Fruit fly (Drosophila melanogaster): ENCODE measurements around the gene Stt3A.
A peak's percentile ranks its signal among the peaks of the same experiment; 100 is the strongest.

Gene Stt3A

dm6 chrX:21053849-21054581 lies at the start of gene Stt3A, which contains the start of gene bves (continued):
- TF ChIP-seq Rfx (GFP tag; IDR thresholded peaks at IDR 0.05): peak; percentile 98
- peak; percentile 96 for TF ChIP-seq sim (GFP tag; IDR thresholded peaks at IDR 0.05)
- TF ChIP-seq CG17359 (tag; optimal IDR thresholded peaks at IDR 0.05): peak; percentile 99
- TF ChIP-seq Nf-YB (GFP tag; optimal IDR thresholded peaks at IDR 0.05): peak; percentile 90
- peak; percentile 71 for TF ChIP-seq CG4360 (GFP tag; IDR thresholded peaks at IDR 0.05)
- TF ChIP-seq so (GFP tag; IDR thresholded peaks at IDR 0.05): peak; percentile 98
- peak; percentile 90 for TF ChIP-seq gt (GFP tag; IDR thresholded peaks at IDR 0.05)
- peak; percentile 78 for TF ChIP-seq CG7928 (GFP tag; optimal IDR thresholded peaks at IDR 0.05)
- TF ChIP-seq kah (GFP tag; optimal IDR thresholded peaks at IDR 0.05): peak; percentile 96
- peak; percentile 94 for TF ChIP-seq CG9437 (GFP tag; optimal IDR thresholded peaks at IDR 0.05)
- peak; percentile 95 for TF ChIP-seq CG8765 (GFP tag; IDR thresholded peaks at IDR 0.05)
- peak; percentile 99 for TF ChIP-seq Side (GFP tag; optimal IDR thresholded peaks at IDR 0.05)
- peak; percentile 99 for TF ChIP-seq shn (GFP tag; optimal IDR thresholded peaks at IDR 0.05)
- peak; percentile 98 for TF ChIP-seq CG16863 (GFP tag; optimal IDR thresholded peaks at IDR 0.05)
- TF ChIP-seq Fer3 (tag; optimal IDR thresholded peaks at IDR 0.05): peak; percentile 98
- TF ChIP-seq eyg (GFP tag; optimal IDR thresholded peaks at IDR 0.05): peak; percentile 96
- TF ChIP-seq CG13287 (GFP tag; IDR thresholded peaks at IDR 0.05; ENCODE audit: partially characterized antibody): peak; percentile 79
- peak; percentile 84 for TF ChIP-seq ham (GFP tag; IDR thresholded peaks at IDR 0.05)
- peak; percentile 95 for TF ChIP-seq ttk (GFP tag; IDR thresholded peaks at IDR 0.05)
- TF ChIP-seq CG11695 (GFP tag; IDR thresholded peaks at IDR 0.05): peak; percentile 98
- peak; percentile 97 for TF ChIP-seq Atf6 (GFP tag; IDR thresholded peaks at IDR 0.05)
- peak; percentile 64 for TF ChIP-seq crol (GFP tag; IDR thresholded peaks at IDR 0.05)
- peak; percentile 91 for TF ChIP-seq toy (GFP tag; IDR thresholded peaks at IDR 0.05)
- peak; percentile 48; the same call in 1 of the 2 replicates for TF ChIP-seq Dip2 (GFP tag; IDR thresholded peaks at IDR 0.05)
- peak; percentile 99 for TF ChIP-seq BtbVII (GFP tag; optimal IDR thresholded peaks at IDR 0.05)
- peak; percentile 97 for TF ChIP-seq Awh (GFP tag; IDR thresholded peaks at IDR 0.05)
- TF ChIP-seq CG2120 (GFP tag; optimal IDR thresholded peaks at IDR 0.05): peak; percentile 99
- no peak for TF ChIP-seq usp (GFP tag; optimal IDR thresholded peaks at IDR 0.05)
- TF ChIP-seq ftz-f1 (GFP tag; optimal IDR thresholded peaks at IDR 0.05): peak; percentile 86
- TF ChIP-seq CG8281 (tag; optimal IDR thresholded peaks at IDR 0.05): peak; percentile 90
- peak; percentile 93 for TF ChIP-seq sd (tag; optimal IDR thresholded peaks at IDR 0.05)
- peak; percentile 96 for TF ChIP-seq bowl (GFP tag; IDR thresholded peaks at IDR 0.05)
- peak; percentile 95 for TF ChIP-seq emc (GFP tag; optimal IDR thresholded peaks at IDR 0.05)
- TF ChIP-seq CG13775 (GFP tag; optimal IDR thresholded peaks at IDR 0.05): peak; percentile 97
- no peak for TF ChIP-seq Tbp (GFP tag; optimal IDR thresholded peaks at IDR 0.05)
- peak; percentile 98 for TF ChIP-seq CG12744 (GFP tag; optimal IDR thresholded peaks at IDR 0.05)
- peak; percentile 95 for TF ChIP-seq slp2 (GFP tag; optimal IDR thresholded peaks at IDR 0.05)
- TF ChIP-seq stc (GFP tag; IDR thresholded peaks at IDR 0.05): peak; percentile 97
- TF ChIP-seq CG9817 (tag; optimal IDR thresholded peaks at IDR 0.05): peak; percentile 96
- peak; percentile 97 for TF ChIP-seq caup (GFP tag; optimal IDR thresholded peaks at IDR 0.05; ENCODE audit: severe bottlenecking)
- TF ChIP-seq CG6272 (GFP tag; IDR thresholded peaks at IDR 0.05): peak; percentile 95
- TF ChIP-seq Stat92E (GFP tag; optimal IDR thresholded peaks at IDR 0.05): peak in 1 of 3 experiments; percentile 97
- peak; percentile 66 for TF ChIP-seq CG3995 (GFP tag; optimal IDR thresholded peaks at IDR 0.05)
- peak; percentile 96 for TF ChIP-seq wor (GFP tag; IDR thresholded peaks at IDR 0.05)
- peak; percentile 95 for TF ChIP-seq fd3F (GFP tag; optimal IDR thresholded peaks at IDR 0.05)
- TF ChIP-seq Atf-2 (GFP tag; optimal IDR thresholded peaks at IDR 0.05): peak; percentile 98
- TF ChIP-seq sug (tag; optimal IDR thresholded peaks at IDR 0.05): peak; percentile 94
- peak; percentile 97 for TF ChIP-seq CG6689 (GFP tag; IDR thresholded peaks at IDR 0.05)
- TF ChIP-seq cg (GFP tag; optimal IDR thresholded peaks at IDR 0.05): no peak
- peak; percentile 98 for TF ChIP-seq tap (tag; optimal IDR thresholded peaks at IDR 0.05)
